Fruit fly (Drosophila melanogaster): ENCODE measurements around the gene CG7084.
A peak's percentile ranks its signal among the peaks of the same experiment; 100 is the strongest.

Gene CG7084

dm6 chr3R:22260675-22261461 lies 37.7 kb upstream of the CG7084 start (continued):
- TF ChIP-seq Max (GFP tag; optimal IDR thresholded peaks at IDR 0.05) (no peak), Blimp-1 (GFP tag; optimal IDR thresholded peaks at IDR 0.05) (peak; percentile 35), kni (GFP tag; optimal IDR thresholded peaks at IDR 0.05) (no peak), Ada2b (GFP tag; IDR thresholded peaks at IDR 0.05) (peak; percentile 24; the same call in 1 of the 2 replicates), CG4730 (GFP tag; IDR thresholded peaks at IDR 0.05) (no peak), br (optimal IDR thresholded peaks at IDR 0.05) (no peak), slbo (GFP tag; IDR thresholded peaks at IDR 0.05) (0 out of 2 replicates have a peak, but pooled peaks have one; percentile 37), Asciz (GFP tag; optimal IDR thresholded peaks at IDR 0.05) (no peak), vvl (GFP tag; IDR thresholded peaks at IDR 0.05) (peak; percentile 21), Taf1 (GFP tag; IDR thresholded peaks at IDR 0.05) (peak; percentile 31; the same call in 1 of the 2 replicates), sisA (GFP tag; IDR thresholded peaks at IDR 0.05) (peak; percentile 46; the same call in 1 of the 2 replicates), sens-2 (GFP tag; IDR thresholded peaks at IDR 0.05) (no peak), CG12071 (GFP tag; optimal IDR thresholded peaks at IDR 0.05) (no peak), CG34422 (GFP tag; IDR thresholded peaks at IDR 0.05) (0 out of 3 replicates have a peak, but pooled peaks have one; percentile 19), CG12219 (GFP tag; optimal IDR thresholded peaks at IDR 0.05) (no peak), odd (GFP tag; optimal IDR thresholded peaks at IDR 0.05) (no peak), inv (GFP tag; IDR thresholded peaks at IDR 0.05; ENCODE audit: partially characterized antibody) (no peak), Ets65A (GFP tag) (peak; percentile 37), CoRest (tag; optimal IDR thresholded peaks at IDR 0.05) (peak; percentile 24), ac (GFP tag; optimal IDR thresholded peaks at IDR 0.05) (no peak), crc (GFP tag; optimal IDR thresholded peaks at IDR 0.05) (no peak), bigmax (GFP tag; optimal IDR thresholded peaks at IDR 0.05) (no peak), CG1529 (GFP tag; optimal IDR thresholded peaks at IDR 0.05) (no peak), zen (tag; optimal IDR thresholded peaks at IDR 0.05) (no peak), stc (GFP tag; IDR thresholded peaks at IDR 0.05) (0 out of 2 replicates have a peak, but pooled peaks have one; percentile 31), CG15696 (tag; optimal IDR thresholded peaks at IDR 0.05) (no peak), CG3995 (GFP tag; optimal IDR thresholded peaks at IDR 0.05) (no peak), bcd (GFP tag; optimal IDR thresholded peaks at IDR 0.05) (no peak), CG3847 (GFP tag; IDR thresholded peaks at IDR 0.05) (0 out of 2 replicates have a peak, but pooled peaks have one; percentile 9), CG32767 (GFP tag; IDR thresholded peaks at IDR 0.05) (no peak), Fer2 (tag; optimal IDR thresholded peaks at IDR 0.05) (no peak), C15 (GFP tag; IDR thresholded peaks at IDR 0.05) (no peak), CG34224 (GFP tag; IDR thresholded peaks at IDR 0.05; ENCODE audit: partially characterized antibody) (no peak), sd (tag; optimal IDR thresholded peaks at IDR 0.05) (no peak), CG10431 (GFP tag; optimal IDR thresholded peaks at IDR 0.05) (no peak), CG10274 (GFP tag; optimal IDR thresholded peaks at IDR 0.05) (no peak), insv (GFP tag; optimal IDR thresholded peaks at IDR 0.05) (no peak), CG9817 (tag; optimal IDR thresholded peaks at IDR 0.05) (peak; percentile 31), Hand (GFP tag; optimal IDR thresholded peaks at IDR 0.05) (no peak), peb (GFP tag; IDR thresholded peaks at IDR 0.05) (no peak), CG10543 (GFP tag; optimal IDR thresholded peaks at IDR 0.05) (no peak), Oli (tag; optimal IDR thresholded peaks at IDR 0.05) (peak; percentile 6), lilli (GFP tag; optimal IDR thresholded peaks at IDR 0.05) (no peak), CG6854 (GFP tag; optimal IDR thresholded peaks at IDR 0.05) (no peak), ara (GFP tag; IDR thresholded peaks at IDR 0.05) (0 out of 2 replicates have a peak, but pooled peaks have one; percentile 20), HLH3B (GFP tag; IDR thresholded peaks at IDR 0.05) (peak; percentile 51; the same call in 1 of the 2 replicates), CG31224 (GFP tag; IDR thresholded peaks at IDR 0.05) (no peak), NFAT (GFP tag; IDR thresholded peaks at IDR 0.05) (no peak), gt (GFP tag; IDR thresholded peaks at IDR 0.05) (no peak), btn (GFP tag; optimal IDR thresholded peaks at IDR 0.05) (no peak)

All from whole organism, embryonic.